Worm (Caenorhabditis elegans) whole organism, L1 larva: ENCODE data around the gene C03B1.1.

Experiments used
- C16A3.4 ChIP-seq: fragments of 150-350 bp; optimal IDR thresholded peaks from 2 replicates; lab custom pipeline; 2014; ENCODE audit warnings: missing biosample characterization, missing genetic modification characterization
- blmp-1 ChIP-seq: fragments of 150-350 bp; optimal IDR thresholded peaks from 2 replicates; lab custom pipeline; 2014; ENCODE audit warnings: missing biosample characterization, missing genetic modification characterization
- efl-1 ChIP-seq, 4 experiments: fragments of 150-350 bp; optimal IDR thresholded peaks in 3 of 4; peaks in 1 of 4; 1 replicate in 1 of 4; 2 replicates in 3 of 4; lab custom pipeline; 2014; ENCODE audit warnings: missing biosample characterization in 2 of 4, missing genetic modification characterization in 2 of 4, missing genetic modification reagents in 2 of 4
- nhr-12 ChIP-seq: sonication (generic microtip); optimal IDR thresholded peaks from 2 replicates; lab custom pipeline; 2017; ENCODE audit warnings: missing biosample characterization, missing genetic modification characterization
- nhr-47 ChIP-seq: sonication (generic microtip); optimal IDR thresholded peaks from 2 replicates; lab custom pipeline; 2016; ENCODE audit warnings: mild to moderate bottlenecking, missing genetic modification characterization, moderate library complexity, missing compliant biosample characterization
- pag-3 ChIP-seq: sonication (generic microtip); optimal IDR thresholded peaks from 2 replicates; lab custom pipeline; 2017; ENCODE audit warnings: missing genetic modification characterization, mild to moderate bottlenecking, missing compliant biosample characterization, antibody characterized with exemption, borderline replicate concordance; ENCODE audit not compliant: insufficient read depth
- pax-3 ChIP-seq: fragments of 200-800 bp; sonication (Bioruptor generic); optimal IDR thresholded peaks from 2 replicates; lab custom pipeline; 2018; ENCODE audit warnings: mild to moderate bottlenecking, missing genetic modification characterization, moderate library complexity, missing compliant biosample characterization
- snpc-4 ChIP-seq: fragments of 150-350 bp; optimal IDR thresholded peaks from 2 replicates; lab custom pipeline; 2014; ENCODE audit warnings: missing biosample characterization, missing genetic modification characterization

- TF ChIP-seq pax-3 (tag; lab: Kevin White, UChicago) (no peak), blmp-1 (tag; lab: Kevin White, UChicago) (no peak), nhr-12 (tag; lab: Kevin White, UChicago) (no peak), snpc-4 (no peak), pag-3 (no peak), efl-1 (optimal IDR thresholded peaks at IDR 0.05; lab: Kevin White, UChicago) (no peak), efl-1 (GFP tag; optimal IDR thresholded peaks at IDR 0.05 in 1 of 2; lab: Kevin White, UChicago) (peak in 1 of 2 experiments; percentile 28), nhr-47 (tag; lab: Kevin White, UChicago) (no peak), C16A3.4 (tag; lab: Kevin White, UChicago) (no peak)
These were observed 48.5 kb upstream of the C03B1.1 start, which contains the start of gene col-168 for ce11 chrX:6326088-6326487.
